Fruit fly (Drosophila melanogaster): ENCODE data around the gene Gdh.
A peak's percentile ranks its signal among the peaks of the same experiment; 100 is the strongest.

DNA sequence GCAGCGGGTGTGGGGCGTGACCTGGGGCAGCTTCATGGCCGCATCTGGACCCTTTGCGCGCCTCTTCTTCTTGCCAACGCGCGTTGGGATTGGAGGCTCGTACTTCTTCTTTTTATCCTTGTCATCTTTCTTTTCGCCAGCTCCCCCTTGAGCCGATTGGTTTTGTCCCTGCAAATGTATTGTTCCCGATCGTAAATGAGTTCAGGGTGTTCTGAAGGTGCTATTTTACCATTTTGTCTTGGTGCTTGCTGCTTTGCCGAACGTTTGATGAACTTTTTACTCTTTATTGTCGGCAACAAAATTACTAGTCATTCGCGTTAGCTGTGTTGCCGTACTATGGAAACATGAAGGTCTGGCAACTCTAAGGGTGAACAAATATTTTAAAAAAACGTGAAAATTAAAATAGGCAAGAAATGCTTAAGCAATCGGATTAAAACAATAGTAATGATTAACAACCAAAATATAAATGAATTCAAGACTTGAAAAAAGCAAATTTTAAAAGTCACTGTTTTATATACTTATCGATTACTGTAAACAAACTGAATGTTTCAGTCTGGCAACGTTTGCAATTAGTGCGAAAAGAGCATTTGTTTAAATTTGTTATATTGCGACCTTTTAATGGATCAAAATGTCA lies 11.7 kb downstream of the Gdh start, which contains the start of the genes Rpt2 and CG13599:
- TF ChIP-seq Hnf4 (GFP tag; optimal IDR thresholded peaks at IDR 0.05) (no peak), lola (GFP tag; optimal IDR thresholded peaks at IDR 0.05) (no peak), psq (GFP tag; optimal IDR thresholded peaks at IDR 0.05) (no peak), Rel (GFP tag; optimal IDR thresholded peaks at IDR 0.05) (no peak), Rel (tag; optimal IDR thresholded peaks at IDR 0.05) (peak; percentile 9), brk (GFP tag; optimal IDR thresholded peaks at IDR 0.05) (no peak), Hr78 (GFP tag; optimal IDR thresholded peaks at IDR 0.05) (no peak), pan (optimal IDR thresholded peaks at IDR 0.05) (no peak), woc (GFP tag; optimal IDR thresholded peaks at IDR 0.05) (no peak), br (GFP tag; optimal IDR thresholded peaks at IDR 0.05) (no peak), jim (GFP tag; optimal IDR thresholded peaks at IDR 0.05) (no peak), CG9705 (GFP tag; optimal IDR thresholded peaks at IDR 0.05) (no peak), Vsx2 (GFP tag; optimal IDR thresholded peaks at IDR 0.05; ENCODE audit: partially characterized antibody) (no peak), Myc (optimal IDR thresholded peaks at IDR 0.05) (no peak), fru (GFP tag; optimal IDR thresholded peaks at IDR 0.05) (no peak)

Data from whole organism, wandering third instar larva.